Fruit fly (Drosophila melanogaster): ENCODE data around the gene CG34273.
A peak's percentile ranks its signal among the peaks of the same experiment; 100 is the strongest.

The CG34273 gene

DNA sequence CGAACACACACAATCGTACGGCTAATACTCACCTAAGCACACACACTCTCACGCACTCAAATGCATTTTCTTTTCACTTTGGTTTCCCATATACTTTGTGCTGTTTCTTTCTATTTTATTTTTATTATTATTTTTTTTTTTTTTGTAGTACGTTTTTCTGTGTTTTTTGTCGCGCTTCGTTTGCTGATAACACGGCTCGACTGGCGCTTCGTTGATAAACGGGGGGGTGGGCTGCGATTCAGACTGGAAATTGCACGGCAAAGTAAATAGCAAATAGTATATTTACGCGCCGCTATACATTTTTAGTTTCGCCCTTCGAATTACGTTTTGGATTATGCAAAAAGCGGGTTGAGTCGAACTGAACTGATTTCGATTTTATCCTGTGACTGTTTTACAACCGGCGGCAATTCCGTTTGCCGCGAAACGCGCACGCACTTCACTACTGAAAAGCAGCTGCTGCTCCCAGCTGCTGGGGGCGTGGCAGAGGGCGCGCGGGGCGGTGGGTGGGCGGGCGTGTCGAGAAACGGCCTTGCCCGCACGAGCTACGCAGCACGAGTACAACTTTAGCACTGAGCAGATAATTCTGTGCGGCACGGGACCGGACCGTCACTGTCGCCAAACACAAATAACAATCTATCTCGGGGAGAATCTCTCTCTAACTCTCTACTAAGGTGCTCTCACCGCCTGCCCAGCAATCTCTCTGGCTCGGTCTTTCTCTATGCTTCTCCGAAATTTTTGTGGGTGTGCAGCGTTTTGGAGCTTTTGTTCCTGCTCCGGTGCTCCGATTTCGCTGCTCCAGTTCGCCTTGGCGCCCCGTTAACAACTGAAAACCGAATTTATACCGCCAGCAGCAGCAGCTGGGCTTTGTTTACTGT lies 40.9 kb downstream of the CG34273 start, which contains the start of gene Pde6 (continued):
- TF ChIP-seq Doc3 (GFP tag; IDR thresholded peaks at IDR 0.05; ENCODE audit: partially characterized antibody) (no peak), CG16815 (GFP tag; optimal IDR thresholded peaks at IDR 0.05) (no peak), nom (GFP tag; optimal IDR thresholded peaks at IDR 0.05) (no peak), wdn (GFP tag; IDR thresholded peaks at IDR 0.05) (0 out of 2 replicates have a peak, but pooled peaks have one; percentile 30), CG30020 (tag; optimal IDR thresholded peaks at IDR 0.05) (no peak), ab (GFP tag; optimal IDR thresholded peaks at IDR 0.05) (no peak), CG12104 (GFP tag; optimal IDR thresholded peaks at IDR 0.05) (no peak), dimm (GFP tag; IDR thresholded peaks at IDR 0.05) (no peak), luna (GFP tag; optimal IDR thresholded peaks at IDR 0.05) (no peak), vnd (GFP tag; IDR thresholded peaks at IDR 0.05; ENCODE audit: partially characterized antibody) (no peak), dysf (GFP tag; IDR thresholded peaks at IDR 0.05) (no peak; the same call in 2 of the 3 replicates), dpn (GFP tag; optimal IDR thresholded peaks at IDR 0.05) (no peak), stc (GFP tag; IDR thresholded peaks at IDR 0.05) (no peak), CG7987 (GFP tag; optimal IDR thresholded peaks at IDR 0.05) (no peak), Scr (GFP tag; IDR thresholded peaks at IDR 0.05; ENCODE audit: partially characterized antibody) (0 out of 2 replicates have a peak, but pooled peaks have one; percentile 20), CrebB (tag; optimal IDR thresholded peaks at IDR 0.05) (no peak), Six4 (GFP tag; optimal IDR thresholded peaks at IDR 0.05) (no peak), CG6854 (GFP tag; optimal IDR thresholded peaks at IDR 0.05) (no peak), lbe (GFP tag; optimal IDR thresholded peaks at IDR 0.05) (no peak)

DNA sequence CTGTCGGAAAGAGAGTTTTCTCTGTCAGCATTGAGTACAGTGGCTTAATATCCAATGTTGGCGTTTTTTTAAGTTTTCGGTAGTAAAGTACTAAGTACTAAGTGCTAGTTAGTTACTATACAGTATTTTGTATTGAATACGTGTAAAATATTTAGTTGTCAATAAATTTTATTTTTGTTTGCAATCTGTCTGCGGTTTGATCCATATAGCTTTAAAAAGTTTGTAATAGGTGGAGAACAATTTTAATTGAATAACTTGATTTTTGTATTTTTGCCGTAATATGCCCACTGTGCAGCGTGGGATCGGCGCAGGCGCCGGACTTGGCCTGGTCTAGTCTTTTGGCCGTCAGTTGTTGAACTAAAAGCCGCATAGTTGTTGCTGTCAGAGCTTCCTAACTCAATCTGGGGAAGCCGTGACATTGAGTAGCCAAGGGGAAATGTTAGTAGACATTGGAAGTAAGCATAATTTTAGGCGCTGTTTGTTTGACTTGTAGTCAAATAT lies 41.6 kb downstream of the CG34273 start:
- peak; percentile 89 for TF ChIP-seq stc (GFP tag; IDR thresholded peaks at IDR 0.05)
- peak; percentile 89 for TF ChIP-seq CG32532 (GFP tag; IDR thresholded peaks at IDR 0.05)
- peak; percentile 90 for TF ChIP-seq vfl (GFP tag; optimal IDR thresholded peaks at IDR 0.05)
- peak; percentile 92 for TF ChIP-seq CG9437 (GFP tag; optimal IDR thresholded peaks at IDR 0.05)
- peak; percentile 89 for TF ChIP-seq tin (GFP tag; optimal IDR thresholded peaks at IDR 0.05)
- TF ChIP-seq Ets97D (GFP tag; optimal IDR thresholded peaks at IDR 0.05), result peak; percentile 65
- TF ChIP-seq CG12942 (GFP tag; optimal IDR thresholded peaks at IDR 0.05), result peak; percentile 86
- peak; percentile 89 for TF ChIP-seq CG3163 (GFP tag; optimal IDR thresholded peaks at IDR 0.05)
- peak; percentile 50 for TF ChIP-seq ab (GFP tag; optimal IDR thresholded peaks at IDR 0.05)
- peak; percentile 57 for TF ChIP-seq CG13123 (GFP tag; optimal IDR thresholded peaks at IDR 0.05)
- TF ChIP-seq CG14667 (GFP tag; IDR thresholded peaks at IDR 0.05), result peak; percentile 74
- TF ChIP-seq CG17361 (GFP tag; IDR thresholded peaks at IDR 0.05), result peak; percentile 95
- TF ChIP-seq onecut (GFP tag; IDR thresholded peaks at IDR 0.05), result peak; percentile 85
- TF ChIP-seq CG14014 (GFP tag; IDR thresholded peaks at IDR 0.05), result peak; percentile 87
- peak; percentile 81 for TF ChIP-seq klu (GFP tag; IDR thresholded peaks at IDR 0.05)
- TF ChIP-seq CG11456 (GFP tag; IDR thresholded peaks at IDR 0.05), result peak; percentile 83
- peak; percentile 98 for TF ChIP-seq sens (GFP tag)
- peak; percentile 71 for TF ChIP-seq CG11093 (GFP tag; IDR thresholded peaks at IDR 0.05)
- TF ChIP-seq ato (GFP tag; IDR thresholded peaks at IDR 0.05; ENCODE audit: partially characterized antibody), result no peak
- peak; percentile 91 for TF ChIP-seq CG12104 (GFP tag; optimal IDR thresholded peaks at IDR 0.05)
- peak; percentile 83 for TF ChIP-seq rib (GFP tag; IDR thresholded peaks at IDR 0.05)
- peak; percentile 89 for TF ChIP-seq CG4424 (GFP tag; optimal IDR thresholded peaks at IDR 0.05)
- TF ChIP-seq CG8944 (GFP tag; optimal IDR thresholded peaks at IDR 0.05), result peak; percentile 76
- peak; percentile 90 for TF ChIP-seq run (tag; optimal IDR thresholded peaks at IDR 0.05)
- peak; percentile 73 for TF ChIP-seq CG16815 (GFP tag; optimal IDR thresholded peaks at IDR 0.05)
- no peak; the same call in 2 of the 3 replicates for TF ChIP-seq sr (GFP tag; IDR thresholded peaks at IDR 0.05)
- TF ChIP-seq Ptx1 (GFP tag; IDR thresholded peaks at IDR 0.05), result peak; percentile 88
- peak; percentile 77 for TF ChIP-seq CG11398 (GFP tag; optimal IDR thresholded peaks at IDR 0.05)
- TF ChIP-seq lola (GFP tag; optimal IDR thresholded peaks at IDR 0.05), result peak in 1 of 3 experiments; percentile 65
- peak in 1 of 2 experiments; percentile 51 for TF ChIP-seq crp (GFP tag; optimal IDR thresholded peaks at IDR 0.05)
- peak; percentile 93 for TF ChIP-seq CHES-1-like (GFP tag; optimal IDR thresholded peaks at IDR 0.05)
- no peak for TF ChIP-seq br (optimal IDR thresholded peaks at IDR 0.05)
- peak; percentile 72; the same call in 1 of the 2 replicates for TF ChIP-seq CG16779 (GFP tag; IDR thresholded peaks at IDR 0.05)
